Worm (Caenorhabditis elegans): Measurements from ENCODE around the gene Y38E10A.24.

- no peak for TF ChIP-seq tab-1 (GFP tag; IDR thresholded peaks at IDR 0.05)
- no peak for TF ChIP-seq flt-1 (GFP tag; IDR thresholded peaks at IDR 0.05)
These were observed 49.8 kb downstream of the Y38E10A.24 start for ce11 chrII:12728608-12729007.

All from whole organism, midembryonic.